Fruit fly (Drosophila melanogaster): ENCODE results near the gene bbg.
A peak's percentile ranks its signal among the peaks of the same experiment; 100 is the strongest.

The bbg gene

dm6 chr3L:14476804-14477239, 59.3 kb downstream of the bbg start (continued):
- TF ChIP-seq CG3919 (GFP tag; optimal IDR thresholded peaks at IDR 0.05) (peak; percentile 54), acj6 (GFP tag; optimal IDR thresholded peaks at IDR 0.05) (no peak), CG16779 (tag; optimal IDR thresholded peaks at IDR 0.05) (peak; percentile 79), Lpt (GFP tag; optimal IDR thresholded peaks at IDR 0.05) (peak; percentile 73), pdm3 (GFP tag; optimal IDR thresholded peaks at IDR 0.05) (no peak), CG11294 (GFP tag; IDR thresholded peaks at IDR 0.05) (no peak), fd59A (GFP tag; optimal IDR thresholded peaks at IDR 0.05) (peak; percentile 68), Gug (GFP tag; IDR thresholded peaks at IDR 0.05) (peak; percentile 42; the same call in 1 of the 2 replicates), Blimp-1 (GFP tag; optimal IDR thresholded peaks at IDR 0.05) (peak; percentile 9), dsx (GFP tag; optimal IDR thresholded peaks at IDR 0.05; ENCODE audit: poor library complexity, severe bottlenecking) (peak; percentile 80), CG32006 (GFP tag; optimal IDR thresholded peaks at IDR 0.05) (peak; percentile 39), CG11762 (GFP tag; optimal IDR thresholded peaks at IDR 0.05; ENCODE audit: insufficient read depth) (no peak), svp (GFP tag) (peak; percentile 38), Ets21C (GFP tag; optimal IDR thresholded peaks at IDR 0.05) (no peak), CG1621 (tag; optimal IDR thresholded peaks at IDR 0.05) (peak; percentile 81), topi (GFP tag; optimal IDR thresholded peaks at IDR 0.05) (peak; percentile 38), Ets96B (tag; optimal IDR thresholded peaks at IDR 0.05) (peak; percentile 78), CG11902 (GFP tag; optimal IDR thresholded peaks at IDR 0.05) (no peak), Sox102F (GFP tag; optimal IDR thresholded peaks at IDR 0.05) (peak; percentile 70), Sox14 (GFP tag; optimal IDR thresholded peaks at IDR 0.05) (peak; percentile 48), spab (GFP tag; optimal IDR thresholded peaks at IDR 0.05) (peak; percentile 76), dac (GFP tag; optimal IDR thresholded peaks at IDR 0.05) (no peak), CG6163 (GFP tag; IDR thresholded peaks at IDR 0.05) (peak; percentile 86)

- TF ChIP-seq spab (GFP tag; optimal IDR thresholded peaks at IDR 0.05) = peak; percentile 28
- peak; percentile 54 for TF ChIP-seq fd59A (GFP tag; optimal IDR thresholded peaks at IDR 0.05)
- TF ChIP-seq salr (GFP tag; optimal IDR thresholded peaks at IDR 0.05) = peak in 1 of 2 experiments; percentile 45
- peak; percentile 35 for TF ChIP-seq Ets96B (tag; optimal IDR thresholded peaks at IDR 0.05)
- TF ChIP-seq CG6276 (GFP tag; optimal IDR thresholded peaks at IDR 0.05) = no peak
- TF ChIP-seq CG3032 (tag; optimal IDR thresholded peaks at IDR 0.05) = peak; percentile 46
- no peak for TF ChIP-seq net (GFP tag; optimal IDR thresholded peaks at IDR 0.05)
- TF ChIP-seq Gug (GFP tag; IDR thresholded peaks at IDR 0.05) = no peak
- peak; percentile 12 for TF ChIP-seq OdsH (GFP tag; optimal IDR thresholded peaks at IDR 0.05)
- TF ChIP-seq CG10631 (GFP tag; optimal IDR thresholded peaks at IDR 0.05) = peak; percentile 35
- TF ChIP-seq ss (GFP tag; optimal IDR thresholded peaks at IDR 0.05) = peak in 1 of 2 experiments; percentile 18
- TF ChIP-seq CG10669 (GFP tag; optimal IDR thresholded peaks at IDR 0.05) = peak; percentile 9
- TF ChIP-seq CG6808 (GFP tag; optimal IDR thresholded peaks at IDR 0.05) = peak; percentile 48
These were observed 71.7 kb downstream of the bbg start for dm6 chr3L:14464209-14464901.

DNA sequence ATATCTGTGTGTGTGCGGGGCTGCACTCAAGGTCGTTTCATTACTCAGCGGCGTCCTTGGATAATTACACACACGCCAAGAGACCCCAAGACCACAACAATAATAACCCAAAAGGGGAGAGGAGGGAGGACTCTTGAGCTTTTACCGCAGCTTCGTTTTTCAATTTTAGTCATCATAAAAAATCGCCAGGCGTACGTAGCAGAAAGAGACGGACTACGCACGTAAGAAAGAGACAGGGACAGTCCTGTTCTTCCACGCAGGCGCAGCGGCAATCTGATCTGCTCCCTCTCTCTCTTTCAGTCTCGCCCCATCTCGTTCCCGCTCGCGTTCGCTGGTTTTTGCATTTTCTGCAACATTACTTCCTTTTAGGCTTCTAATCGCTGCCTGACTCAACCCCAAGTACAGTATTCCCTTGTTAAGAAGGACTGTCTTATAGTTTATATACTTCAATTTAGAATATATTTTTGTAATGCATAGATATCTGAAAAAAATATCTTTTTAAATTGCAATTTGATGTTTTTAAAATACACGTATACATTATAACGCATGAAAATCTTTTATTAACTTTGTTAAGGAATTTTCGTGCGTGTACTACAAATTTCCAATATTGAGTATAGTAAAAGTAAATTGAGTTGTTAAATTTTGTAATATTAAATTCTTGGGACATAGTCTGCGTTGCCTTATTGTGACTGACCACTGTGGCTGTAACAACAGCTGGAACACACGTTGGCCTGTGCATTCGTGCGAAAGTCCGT, 72.4 kb downstream of the bbg start:
- peak; percentile 74 for TF ChIP-seq CG10669 (GFP tag; optimal IDR thresholded peaks at IDR 0.05)
- TF ChIP-seq Gug (GFP tag; IDR thresholded peaks at IDR 0.05) = peak; percentile 21; the same call in 1 of the 2 replicates
- peak; percentile 75 for TF ChIP-seq CG9139 (GFP tag; optimal IDR thresholded peaks at IDR 0.05)
- peak; percentile 87 for TF ChIP-seq CG6808 (GFP tag; optimal IDR thresholded peaks at IDR 0.05)
- TF ChIP-seq lz (GFP tag; optimal IDR thresholded peaks at IDR 0.05) = peak; percentile 9
- TF ChIP-seq Smox (GFP tag; optimal IDR thresholded peaks at IDR 0.05) = peak; percentile 42
- TF ChIP-seq CG1621 (tag; optimal IDR thresholded peaks at IDR 0.05) = peak; percentile 64
- peak; percentile 87 for TF ChIP-seq ss (GFP tag; optimal IDR thresholded peaks at IDR 0.05)
- TF ChIP-seq dsx (GFP tag; optimal IDR thresholded peaks at IDR 0.05; ENCODE audit: poor library complexity, severe bottlenecking) = peak; percentile 90
- peak; percentile 80 for TF ChIP-seq achi (GFP tag; optimal IDR thresholded peaks at IDR 0.05)
- peak; percentile 85 for TF ChIP-seq CG10631 (GFP tag; optimal IDR thresholded peaks at IDR 0.05)
- peak; percentile 65 for TF ChIP-seq CG34406 (GFP tag; optimal IDR thresholded peaks at IDR 0.05)
- TF ChIP-seq fd59A (GFP tag; optimal IDR thresholded peaks at IDR 0.05) = peak; percentile 91
- peak; percentile 64 for TF ChIP-seq esn (GFP tag; optimal IDR thresholded peaks at IDR 0.05)
- peak; percentile 55 for TF ChIP-seq Hr4 (GFP tag; optimal IDR thresholded peaks at IDR 0.05)
- TF ChIP-seq CG7368 (GFP tag; optimal IDR thresholded peaks at IDR 0.05) = peak; percentile 24
- TF ChIP-seq Hr38 (GFP tag; optimal IDR thresholded peaks at IDR 0.05) = no peak
- TF ChIP-seq Blimp-1 (GFP tag; optimal IDR thresholded peaks at IDR 0.05) = no peak
- peak; percentile 49 for TF ChIP-seq Sox14 (GFP tag; optimal IDR thresholded peaks at IDR 0.05)
- peak; percentile 88 for TF ChIP-seq Eip78C (GFP tag)
- no peak for TF ChIP-seq cyc (GFP tag; optimal IDR thresholded peaks at IDR 0.05)
- no peak for TF ChIP-seq Sox102F (GFP tag; optimal IDR thresholded peaks at IDR 0.05)
- peak; percentile 32; the same call in 1 of the 3 replicates for TF ChIP-seq CG6163 (GFP tag; IDR thresholded peaks at IDR 0.05)
- TF ChIP-seq CG16779 (tag; optimal IDR thresholded peaks at IDR 0.05) = peak; percentile 53
- no peak for TF ChIP-seq Ets21C (GFP tag; optimal IDR thresholded peaks at IDR 0.05)

All from whole organism, prepupa.